Fruit fly (Drosophila melanogaster): Measurements from ENCODE around the gene dac.

- TF ChIP-seq CG8478 (optimal IDR thresholded peaks at IDR 0.05): no peak
- no peak for TF ChIP-seq CTCF (optimal IDR thresholded peaks at IDR 0.05)
These were observed 44.0 kb upstream of the dac start for dm6 chr2L:16529485-16530413.

All from S2 (cell line).